Fruit fly (Drosophila melanogaster) whole organism, adult: ENCODE data around the gene CG17321.

ENCODE experiments used
- Clk ChIP-seq: fragments of 200-800 bp; sonication (Bioruptor generic); optimal IDR thresholded peaks from 2 replicates; lab custom pipeline; 2017; ENCODE audit warnings: missing biosample characterization, missing genetic modification characterization
- pad ChIP-seq: fragments of 200-800 bp; sonication (Bioruptor generic); optimal IDR thresholded peaks from 3 replicates; lab custom pipeline; 2017; ENCODE audit warnings: missing biosample characterization, missing genetic modification characterization, mild to moderate bottlenecking, moderate library complexity, missing genetic modification reagents

dm6 chr2L:18805637-18806403 lies 39.2 kb upstream of the CG17321 start:
- TF ChIP-seq pad (GFP tag; lab: Kevin White, UChicago) (no peak), Clk (GFP tag; lab: Kevin White, UChicago) (no peak)
